Worm (Caenorhabditis elegans): ENCODE measurements around the gene ndua-5.

Gene ndua-5

DNA sequence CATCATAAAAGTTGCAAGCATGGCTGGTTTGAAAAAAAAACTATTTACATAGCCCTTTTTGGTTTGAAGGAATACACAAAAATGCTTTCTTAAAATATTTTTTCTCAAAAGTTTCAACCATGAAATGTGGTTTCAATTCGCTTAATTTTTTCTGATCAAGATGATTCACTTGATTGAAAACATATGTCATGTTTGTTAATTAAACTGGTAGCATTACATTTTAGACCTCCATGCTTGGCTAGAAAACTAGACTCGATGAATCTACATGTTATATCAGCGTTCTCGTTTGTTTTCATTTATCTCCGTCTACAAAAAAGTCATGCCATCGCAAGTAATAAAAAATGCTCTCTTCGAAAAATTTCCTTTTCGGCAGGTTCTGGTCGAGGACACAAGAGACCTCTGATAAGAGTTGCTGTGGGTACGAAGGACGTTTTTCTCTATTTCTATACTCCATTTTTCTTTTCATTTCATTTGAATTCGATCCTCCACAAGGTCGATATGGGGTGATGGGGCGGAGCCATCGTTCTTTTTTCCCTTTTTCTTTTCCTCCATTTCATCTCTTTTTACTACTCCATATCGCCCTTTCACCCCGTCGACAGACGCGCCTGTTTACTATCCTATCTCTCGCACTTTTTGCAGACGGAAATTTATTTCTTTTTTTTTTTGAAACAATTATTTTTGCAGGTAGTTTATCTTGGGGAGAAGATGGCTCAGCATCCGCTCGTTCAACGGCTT, 1.1 kb upstream of the ndua-5 start, which contains the start of gene elo-1 (continued):
- TF ChIP-seq B0261.1 (tag; optimal IDR thresholded peaks at IDR 0.05) = no peak
- no peak for TF ChIP-seq D2030.7 (GFP tag; IDR thresholded peaks at IDR 0.05)
- TF ChIP-seq K11D2.4 (GFP tag; IDR thresholded peaks at IDR 0.05) = no peak
- no peak for TF ChIP-seq dpl-1 (GFP tag; optimal IDR thresholded peaks at IDR 0.05)
- no peak for TF ChIP-seq ceh-91 (GFP tag; IDR thresholded peaks at IDR 0.05)
- TF ChIP-seq F52B5.7 (tag; optimal IDR thresholded peaks at IDR 0.05) = no peak
- no peak for TF ChIP-seq Y56A3A.18 (GFP tag; IDR thresholded peaks at IDR 0.05)
- TF ChIP-seq akir-1 (GFP tag; optimal IDR thresholded peaks at IDR 0.05) = no peak
- TF ChIP-seq nfyb-1 (GFP tag; IDR thresholded peaks at IDR 0.05) = peak; percentile 62; the same call in 1 of the 2 replicates
- no peak for TF ChIP-seq fkh-3 (tag; optimal IDR thresholded peaks at IDR 0.05)
- no peak for TF ChIP-seq snpc-1.3 (tag; optimal IDR thresholded peaks at IDR 0.05; ENCODE audit: insufficient read depth)
- no peak for TF ChIP-seq T26A5.8 (tag; optimal IDR thresholded peaks at IDR 0.05)
- no peak for TF ChIP-seq ztf-28 (GFP tag; IDR thresholded peaks at IDR 0.05)
- no peak for TF ChIP-seq ceh-40 (GFP tag; IDR thresholded peaks at IDR 0.05)
- TF ChIP-seq cebp-1 (GFP tag; IDR thresholded peaks at IDR 0.05) = no peak
- TF ChIP-seq cebp-1 (tag; optimal IDR thresholded peaks at IDR 0.05) = peak; percentile 41
- no peak for TF ChIP-seq attf-6 (GFP tag; IDR thresholded peaks at IDR 0.05)
- TF ChIP-seq nhr-90 (tag; optimal IDR thresholded peaks at IDR 0.05) = peak; percentile 5
- TF ChIP-seq hlh-12 (tag; optimal IDR thresholded peaks at IDR 0.05) = no peak
- no peak for TF ChIP-seq madf-8 (GFP tag; conservative IDR thresholded peaks at IDR 0.05)
- TF ChIP-seq F33H1.4 (GFP tag; IDR thresholded peaks at IDR 0.05) = no peak
- TF ChIP-seq attf-5 (GFP tag; optimal IDR thresholded peaks at IDR 0.05) = peak; percentile 41
- no peak for TF ChIP-seq nhr-27 (tag; optimal IDR thresholded peaks at IDR 0.05)
- peak; percentile 44; the same call in 1 of the 2 replicates for TF ChIP-seq B0336.3 (GFP tag; IDR thresholded peaks at IDR 0.05)
- no peak for TF ChIP-seq ceh-100 (GFP tag; IDR thresholded peaks at IDR 0.05)
- no peak for TF ChIP-seq pbrm-1 (GFP tag; IDR thresholded peaks at IDR 0.05)
- no peak for TF ChIP-seq C17E4.6 (GFP tag; IDR thresholded peaks at IDR 0.05)
- TF ChIP-seq ets-4 (GFP tag; optimal IDR thresholded peaks at IDR 0.05) = no peak
- TF ChIP-seq ekl-4 (GFP tag; IDR thresholded peaks at IDR 0.05) = no peak
- no peak for TF ChIP-seq lag-1 (GFP tag; IDR thresholded peaks at IDR 0.05)
- TF ChIP-seq zfh-2 (GFP tag; conservative IDR thresholded peaks at IDR 0.05) = no peak
- no peak for TF ChIP-seq egl-18 (GFP tag; IDR thresholded peaks at IDR 0.05)
- no peak for TF ChIP-seq F22D6.2 (tag; optimal IDR thresholded peaks at IDR 0.05)
- no peak for TF ChIP-seq sea-2 (GFP tag; IDR thresholded peaks at IDR 0.05)
- TF ChIP-seq lsl-1 (GFP tag; optimal IDR thresholded peaks at IDR 0.05) = no peak
- TF ChIP-seq die-1 (tag; optimal IDR thresholded peaks at IDR 0.05) = no peak
- TF ChIP-seq Y53F4B.3 (GFP tag; IDR thresholded peaks at IDR 0.05) = no peak
- TF ChIP-seq hmg-20 (GFP tag; IDR thresholded peaks at IDR 0.05) = no peak
- TF ChIP-seq ztf-22 (GFP tag; optimal IDR thresholded peaks at IDR 0.05) = peak; percentile 15
- TF ChIP-seq F57A8.1 (GFP tag; optimal IDR thresholded peaks at IDR 0.05) = no peak
- TF ChIP-seq lin-35 (GFP tag; optimal IDR thresholded peaks at IDR 0.05) = no peak
- TF ChIP-seq lsy-27 (tag; optimal IDR thresholded peaks at IDR 0.05; ENCODE audit: borderline replicate concordance, insufficient read depth) = no peak
- no peak for TF ChIP-seq efl-1 (GFP tag; optimal IDR thresholded peaks at IDR 0.05)
- no peak for TF ChIP-seq him-1 (tag; optimal IDR thresholded peaks at IDR 0.05)
- no peak for TF ChIP-seq ztf-26 (tag; optimal IDR thresholded peaks at IDR 0.05)
- no peak for TF ChIP-seq tbx-9 (tag; optimal IDR thresholded peaks at IDR 0.05; ENCODE audit: borderline replicate concordance)
- TF ChIP-seq F55B11.4 (tag; optimal IDR thresholded peaks at IDR 0.05; ENCODE audit: borderline replicate concordance, insufficient read depth) = no peak
- TF ChIP-seq Y67H2A.10 (GFP tag; conservative IDR thresholded peaks at IDR 0.05) = no peak

Measured in whole organism, young adult.